Worm (Caenorhabditis elegans) whole organism, L2 larva: ENCODE results near the gene lin-66.

Experiments used
- C34F6.9 ChIP-seq: fragments of 150-350 bp; optimal IDR thresholded peaks from 2 replicates; lab custom pipeline; 2014; ENCODE audit warnings: missing biosample characterization, missing genetic modification characterization
- F13H6.1 ChIP-seq: sonication (generic microtip); optimal IDR thresholded peaks from 2 replicates; lab custom pipeline; 2016; ENCODE audit warnings: missing genetic modification characterization, missing compliant biosample characterization
- R02D3.7 ChIP-seq: fragments of 150-350 bp; optimal IDR thresholded peaks from 2 replicates; lab custom pipeline; 2014; ENCODE audit warnings: missing biosample characterization, missing genetic modification characterization
- Y55F3AM.14 ChIP-seq: fragments of 200-800 bp; sonication (Bioruptor generic); optimal IDR thresholded peaks from 2 replicates; lab custom pipeline; 2018; ENCODE audit warnings: mild to moderate bottlenecking, missing genetic modification characterization, missing compliant biosample characterization
- ZK546.5 ChIP-seq: sonication (generic microtip); optimal IDR thresholded peaks from 2 replicates; lab custom pipeline; 2017; ENCODE audit warnings: missing biosample characterization, missing genetic modification characterization
- alr-1 ChIP-seq: fragments of 150-350 bp; optimal IDR thresholded peaks from 2 replicates; lab custom pipeline; 2014; ENCODE audit warnings: missing biosample characterization, missing genetic modification characterization
- aly-2 ChIP-seq: fragments of 150-350 bp; optimal IDR thresholded peaks from 2 replicates; lab custom pipeline; 2014; ENCODE audit warnings: missing biosample characterization, missing genetic modification characterization
- ama-1 ChIP-seq: fragments of 150-350 bp; optimal IDR thresholded peaks from 2 replicates; lab custom pipeline; 2018; ENCODE audit warnings: inconsistent platforms
- blmp-1 ChIP-seq: sonication (generic microtip); optimal IDR thresholded peaks from 2 replicates; lab custom pipeline; 2017; ENCODE audit warnings: missing genetic modification characterization, mild to moderate bottlenecking, missing compliant biosample characterization, antibody characterized with exemption, moderate library complexity; ENCODE audit not compliant: insufficient read depth
- ceh-16 ChIP-seq: fragments of 150-350 bp; optimal IDR thresholded peaks from 2 replicates; lab custom pipeline; 2014; ENCODE audit warnings: missing biosample characterization, missing genetic modification characterization
- ceh-82 ChIP-seq: fragments of 150-350 bp; optimal IDR thresholded peaks from 2 replicates; lab custom pipeline; 2014; ENCODE audit warnings: missing biosample characterization, missing genetic modification characterization
- crh-2 ChIP-seq: sonication (generic microtip); optimal IDR thresholded peaks from 2 replicates; lab custom pipeline; 2017; ENCODE audit warnings: missing biosample characterization, missing genetic modification characterization
- dmd-4 ChIP-seq: sonication (generic microtip); optimal IDR thresholded peaks from 2 replicates; lab custom pipeline; 2017; ENCODE audit warnings: missing biosample characterization, missing genetic modification characterization
- egl-27 ChIP-seq: sonication (generic microtip); optimal IDR thresholded peaks from 3 replicates; lab custom pipeline; 2017; ENCODE audit warnings: missing biosample characterization, missing genetic modification reagents, missing genetic modification characterization
- elt-1 ChIP-seq: fragments of 150-350 bp; optimal IDR thresholded peaks from 2 replicates; lab custom pipeline; 2014; ENCODE audit warnings: missing biosample characterization, missing genetic modification characterization
- elt-3 ChIP-seq: sonication (generic microtip); optimal IDR thresholded peaks from 2 replicates; lab custom pipeline; 2017; ENCODE audit warnings: missing biosample characterization, missing genetic modification characterization
- fos-1 ChIP-seq: fragments of 150-350 bp; optimal IDR thresholded peaks from 2 replicates; lab custom pipeline; 2014; ENCODE audit warnings: missing biosample characterization, missing genetic modification characterization
- gmeb-1 ChIP-seq: fragments of 150-350 bp; optimal IDR thresholded peaks from 2 replicates; lab custom pipeline; 2014; ENCODE audit warnings: missing biosample characterization, missing genetic modification characterization
- lin-11 ChIP-seq: fragments of 150-350 bp; sonication (generic microtip); optimal IDR thresholded peaks from 2 replicates; lab custom pipeline; 2014; ENCODE audit warnings: missing biosample characterization, missing genetic modification characterization, inconsistent platforms, mixed read lengths
- lin-13 ChIP-seq: fragments of 150-350 bp; optimal IDR thresholded peaks from 2 replicates; lab custom pipeline; 2014; ENCODE audit warnings: missing biosample characterization, missing genetic modification reagents, missing genetic modification characterization
- lin-39 ChIP-seq: fragments of 150-350 bp; optimal IDR thresholded peaks from 2 replicates; lab custom pipeline; 2014; ENCODE audit warnings: missing biosample characterization, missing genetic modification reagents, missing genetic modification characterization
- lsy-2 ChIP-seq, 2 experiments: fragments of 150-350 bp in 1 of 2; sonication (generic microtip) in 1 of 2; optimal IDR thresholded peaks; 2 replicates each; lab custom pipeline; 2014 to 2017; ENCODE audit warnings: missing biosample characterization in 2 of 2, missing genetic modification characterization in 2 of 2
- mab-5 ChIP-seq: fragments of 150-350 bp; optimal IDR thresholded peaks from 2 replicates; lab custom pipeline; 2014; ENCODE audit warnings: missing biosample characterization, missing genetic modification characterization
- mbf-1 ChIP-seq: sonication (generic microtip); optimal IDR thresholded peaks from 2 replicates; lab custom pipeline; 2017; ENCODE audit warnings: missing biosample characterization, missing genetic modification characterization
- mdl-1 ChIP-seq, 2 experiments: fragments of 150-350 bp in 1 of 2; sonication (generic microtip) in 1 of 2; optimal IDR thresholded peaks; 2 replicates each; lab custom pipeline; 2017; ENCODE audit warnings: missing biosample characterization in 2 of 2, missing genetic modification characterization in 2 of 2
- nhr-10 ChIP-seq: sonication (generic microtip); optimal IDR thresholded peaks from 2 replicates; lab custom pipeline; 2017; ENCODE audit warnings: missing biosample characterization, missing genetic modification characterization
- nhr-11 ChIP-seq: fragments of 150-350 bp; optimal IDR thresholded peaks from 2 replicates; lab custom pipeline; 2014; ENCODE audit warnings: missing biosample characterization, missing genetic modification characterization
- nhr-12 ChIP-seq: fragments of 150-350 bp; optimal IDR thresholded peaks from 2 replicates; lab custom pipeline; 2014; ENCODE audit warnings: missing biosample characterization, missing genetic modification characterization
- nhr-129 ChIP-seq: fragments of 150-350 bp; optimal IDR thresholded peaks from 2 replicates; lab custom pipeline; 2014; ENCODE audit warnings: missing biosample characterization, missing genetic modification characterization
- nhr-21 ChIP-seq: fragments of 150-350 bp; optimal IDR thresholded peaks from 2 replicates; lab custom pipeline; 2014; ENCODE audit warnings: missing biosample characterization, missing genetic modification characterization
- nhr-23 ChIP-seq: fragments of 150-350 bp; optimal IDR thresholded peaks from 2 replicates; lab custom pipeline; 2014; ENCODE audit warnings: missing biosample characterization, missing genetic modification reagents, missing genetic modification characterization
- nhr-237 ChIP-seq: fragments of 150-350 bp; optimal IDR thresholded peaks from 2 replicates; lab custom pipeline; 2014; ENCODE audit warnings: missing biosample characterization, missing genetic modification characterization
- nhr-25 ChIP-seq: fragments of 150-350 bp; sonication (generic microtip); optimal IDR thresholded peaks from 3 replicates; lab custom pipeline; 2014; ENCODE audit warnings: missing biosample characterization, missing genetic modification characterization
- nhr-6 ChIP-seq: fragments of 150-350 bp; optimal IDR thresholded peaks from 2 replicates; lab custom pipeline; 2014; ENCODE audit warnings: missing biosample characterization, missing genetic modification characterization
- nhr-77 ChIP-seq: fragments of 150-350 bp; optimal IDR thresholded peaks from 2 replicates; lab custom pipeline; 2014; ENCODE audit warnings: missing biosample characterization, missing genetic modification characterization
- peb-1 ChIP-seq: fragments of 150-350 bp; optimal IDR thresholded peaks from 2 replicates; lab custom pipeline; 2014; ENCODE audit warnings: missing biosample characterization, missing genetic modification characterization
- sem-4 ChIP-seq: fragments of 150-350 bp; optimal IDR thresholded peaks from 2 replicates; lab custom pipeline; 2014; ENCODE audit warnings: missing biosample characterization, missing genetic modification reagents, missing genetic modification characterization
- skn-1 ChIP-seq: sonication (generic microtip); optimal IDR thresholded peaks from 2 replicates; lab custom pipeline; 2017; ENCODE audit warnings: missing biosample characterization, missing genetic modification characterization
- sma-3 ChIP-seq: sonication (generic microtip); optimal IDR thresholded peaks from 2 replicates; lab custom pipeline; 2016; ENCODE audit warnings: missing genetic modification reagents, missing genetic modification characterization, missing compliant biosample characterization
- sma-9 ChIP-seq, 2 experiments: fragments of 150-350 bp in 1 of 2; sonication (generic microtip) in 1 of 2; optimal IDR thresholded peaks; 2 replicates each; lab custom pipeline; 2014 to 2016; ENCODE audit warnings: missing genetic modification characterization in 2 of 2, mild to moderate bottlenecking in 1 of 2, missing biosample characterization in 1 of 2, missing compliant biosample characterization in 1 of 2, missing genetic modification reagents in 1 of 2, moderate library complexity in 1 of 2
- snpc-4 ChIP-seq: fragments of 150-350 bp; optimal IDR thresholded peaks from 2 replicates; lab custom pipeline; 2014; ENCODE audit warnings: missing biosample characterization, missing genetic modification characterization
- unc-39 ChIP-seq: fragments of 150-350 bp; optimal IDR thresholded peaks from 2 replicates; lab custom pipeline; 2014; ENCODE audit warnings: missing biosample characterization, missing genetic modification characterization
- unc-55 ChIP-seq: fragments of 150-350 bp; sonication (generic microtip); optimal IDR thresholded peaks from 3 replicates; lab custom pipeline; 2014; ENCODE audit warnings: missing biosample characterization, missing genetic modification reagents, missing genetic modification characterization
- unc-62 ChIP-seq: fragments of 150-350 bp; optimal IDR thresholded peaks from 2 replicates; lab custom pipeline; 2014; ENCODE audit warnings: missing biosample characterization, missing genetic modification reagents, missing genetic modification characterization
- zag-1 ChIP-seq: fragments of 150-350 bp; optimal IDR thresholded peaks from 2 replicates; lab custom pipeline; 2014; ENCODE audit warnings: missing biosample characterization, missing genetic modification characterization
- ztf-1 ChIP-seq: fragments of 200-800 bp; sonication (Bioruptor generic); conservative IDR thresholded peaks from 2 replicates; pipeline ENCODE4 v1.3.6; 2022; ENCODE audit warnings: missing genetic modification characterization, missing compliant biosample characterization
- ztf-11 ChIP-seq: sonication (generic microtip); optimal IDR thresholded peaks from 2 replicates; lab custom pipeline; 2017; ENCODE audit warnings: missing biosample characterization, missing genetic modification characterization
- ztf-4 ChIP-seq: fragments of 150-350 bp; optimal IDR thresholded peaks from 2 replicates; lab custom pipeline; 2014; ENCODE audit warnings: missing biosample characterization, missing genetic modification characterization

The lin-66 gene

ce11 chrIV:13912929-13913328 is 25.1 kb downstream of the lin-66 start, which contains the start of gene Y37A1A.2:
TSS of gene Y37A1A.2 (minus strand) at chrIV:13913029.
- TF ChIP-seq zag-1 (no peak), egl-27 (tag; lab: Kevin White, UChicago) (no peak), nhr-11 (tag; lab: Kevin White, UChicago) (no peak), gmeb-1 (no peak), ztf-11 (tag; lab: Kevin White, UChicago) (no peak), ceh-82 (tag; lab: Kevin White, UChicago) (no peak), mab-5 (tag; lab: Kevin White, UChicago) (no peak), sma-9 (GFP tag; optimal IDR thresholded peaks at IDR 0.05; lab: Kevin White, UChicago) (no peak), sma-9 (tag; optimal IDR thresholded peaks at IDR 0.05; lab: Kevin White, UChicago) (no peak), nhr-6 (tag; lab: Kevin White, UChicago) (no peak), nhr-10 (tag; lab: Kevin White, UChicago) (no peak), nhr-23 (tag; lab: Kevin White, UChicago) (no peak), elt-1 (no peak), elt-3 (tag; lab: Kevin White, UChicago) (no peak), Y55F3AM.14 (GFP tag; lab: Kevin White, UChicago) (no peak), dmd-4 (tag; lab: Kevin White, UChicago) (no peak), sem-4 (tag; lab: Kevin White, UChicago) (no peak), R02D3.7 (tag; lab: Kevin White, UChicago) (no peak), unc-55 (GFP tag; lab: Kevin White, UChicago) (no peak)

- no peak for TF ChIP-seq snpc-4 (tag; lab: Kevin White, UChicago)
- no peak for TF ChIP-seq elt-1
- TF ChIP-seq nhr-21 (tag; lab: Kevin White, UChicago): peak; percentile 88
- no peak for TF ChIP-seq mab-5 (tag; lab: Kevin White, UChicago)
- TF ChIP-seq ztf-4 (tag; lab: Kevin White, UChicago): no peak
- TF ChIP-seq nhr-25 (tag; lab: Kevin White, UChicago): peak; percentile 86
- no peak for TF ChIP-seq ZK546.5
- no peak for TF ChIP-seq lin-13
- TF ChIP-seq nhr-237 (tag; lab: Kevin White, UChicago): no peak
- no peak for TF ChIP-seq unc-39
- no peak for TF ChIP-seq nhr-12
- TF ChIP-seq sem-4 (tag; lab: Kevin White, UChicago): no peak
- no peak for TF ChIP-seq ceh-82 (tag; lab: Kevin White, UChicago)
- TF ChIP-seq nhr-23 (tag; lab: Kevin White, UChicago): no peak
- no peak for TF ChIP-seq mbf-1
- no peak for TF ChIP-seq unc-62
- no peak for TF ChIP-seq C34F6.9 (tag; lab: Kevin White, UChicago)
- no peak for TF ChIP-seq ceh-16 (tag; lab: Kevin White, UChicago)
- no peak for TF ChIP-seq alr-1 (tag; lab: Kevin White, UChicago)
- peak; percentile 75 for TF ChIP-seq blmp-1 (tag; lab: Kevin White, UChicago)
- TF ChIP-seq nhr-11 (tag; lab: Kevin White, UChicago): no peak
- no peak for TF ChIP-seq zag-1
- no peak for TF ChIP-seq unc-55 (GFP tag; lab: Kevin White, UChicago)
- TF ChIP-seq lin-11 (tag; lab: Kevin White, UChicago): no peak
- TF ChIP-seq dmd-4 (tag; lab: Kevin White, UChicago): no peak
- TF ChIP-seq lsy-2 (tag; optimal IDR thresholded peaks at IDR 0.05; lab: Kevin White, UChicago): peak; percentile 26 to 93
- TF ChIP-seq nhr-6 (tag; lab: Kevin White, UChicago): peak; percentile 67
- no peak for TF ChIP-seq peb-1 (tag; lab: Kevin White, UChicago)
- TF ChIP-seq aly-2: no peak
- no peak for TF ChIP-seq R02D3.7 (tag; lab: Kevin White, UChicago)
- peak; percentile 73 for TF ChIP-seq elt-3 (tag; lab: Kevin White, UChicago)
- TF ChIP-seq Y55F3AM.14 (GFP tag; lab: Kevin White, UChicago): peak; percentile 59
- TF ChIP-seq egl-27 (tag; lab: Kevin White, UChicago): peak; percentile 97
- TF ChIP-seq ztf-1 (GFP tag; lab: Robert Waterston, UW): no peak
- TF ChIP-seq mdl-1 (tag; optimal IDR thresholded peaks at IDR 0.05; lab: Kevin White, UChicago): peak in 1 of 2 experiments; percentile 65
- no peak for TF ChIP-seq ama-1 (lab: Kevin White, UChicago)
- TF ChIP-seq sma-3: peak; percentile 93
- no peak for TF ChIP-seq ztf-11 (tag; lab: Kevin White, UChicago)
- peak; percentile 100 for TF ChIP-seq fos-1 (tag; lab: Kevin White, UChicago)
- TF ChIP-seq nhr-129: peak; percentile 82
- TF ChIP-seq F13H6.1: peak; percentile 85
- TF ChIP-seq gmeb-1: peak; percentile 79
- peak; percentile 81 for TF ChIP-seq skn-1 (tag; lab: Kevin White, UChicago)
- no peak for TF ChIP-seq nhr-77 (tag; lab: Kevin White, UChicago)
- peak; percentile 99 for TF ChIP-seq sma-9 (GFP tag; optimal IDR thresholded peaks at IDR 0.05; lab: Kevin White, UChicago)
- no peak for TF ChIP-seq sma-9 (tag; optimal IDR thresholded peaks at IDR 0.05; lab: Kevin White, UChicago)
- TF ChIP-seq crh-2 (tag; lab: Kevin White, UChicago): peak; percentile 95
- no peak for TF ChIP-seq nhr-10 (tag; lab: Kevin White, UChicago)
- TF ChIP-seq lin-39 (tag; lab: Kevin White, UChicago): no peak
Observed at ce11 chrIV:13919207-13919759, 31.4 kb downstream of the lin-66 start.
